Fruit fly (Drosophila melanogaster): ENCODE data around the gene chb.

Gene chb

DNA sequence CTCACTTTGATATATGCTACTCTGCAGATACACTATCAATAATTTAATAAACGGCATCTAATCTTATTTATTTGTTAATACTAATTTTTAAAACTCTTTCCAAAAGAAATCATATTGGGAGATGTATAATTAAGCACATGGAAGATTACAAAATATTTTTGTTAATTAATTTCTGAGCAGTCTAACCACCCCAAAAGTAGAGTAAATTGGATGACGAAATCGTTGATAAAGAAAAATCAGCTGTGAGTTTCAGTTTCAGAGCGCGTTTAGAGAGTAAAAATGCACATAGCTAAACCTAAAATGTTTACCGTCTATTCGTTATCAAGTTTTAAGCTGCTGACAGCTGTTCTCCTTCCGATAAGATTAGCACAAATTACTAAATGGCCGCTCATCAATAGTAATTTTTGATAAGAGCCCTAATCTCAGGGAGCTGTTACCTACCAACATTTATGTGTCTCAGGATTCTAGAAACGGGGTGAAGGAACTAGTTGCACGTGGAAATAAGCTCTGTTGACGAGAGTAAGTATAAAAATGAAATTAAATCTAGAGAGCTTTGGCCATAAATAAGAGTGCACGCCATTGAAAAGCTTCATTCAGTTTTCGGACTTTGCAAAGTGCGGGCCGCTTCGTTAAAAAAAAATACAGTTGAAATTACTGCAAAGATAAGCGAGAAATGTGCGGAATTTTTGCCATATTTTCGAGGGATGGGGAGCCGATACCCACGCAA lies at the start of gene chb, which contains the start of gene AsnS:
TSS of gene chb (plus strand) at position 327 of the 727 bp plus-strand sequence.
TSS of gene AsnS (plus strand) at position 592 of the 727 bp plus-strand sequence.
- no peak for TF ChIP-seq CG5204 (GFP tag; optimal IDR thresholded peaks at IDR 0.05)
- peak; percentile 91 for TF ChIP-seq CG33017 (tag; optimal IDR thresholded peaks at IDR 0.05)
- TF ChIP-seq CG11617 (GFP tag; optimal IDR thresholded peaks at IDR 0.05) = peak; percentile 42
- peak; percentile 86 for TF ChIP-seq tj (GFP tag; optimal IDR thresholded peaks at IDR 0.05)
- no peak for TF ChIP-seq Hr96 (GFP tag; optimal IDR thresholded peaks at IDR 0.05)
- peak; percentile 93 for TF ChIP-seq bab1 (GFP tag; optimal IDR thresholded peaks at IDR 0.05)
- no peak for TF ChIP-seq cnc (optimal IDR thresholded peaks at IDR 0.05)
- TF ChIP-seq pad (GFP tag; optimal IDR thresholded peaks at IDR 0.05) = no peak
- peak; percentile 43 for TF ChIP-seq CG7045 (GFP tag; optimal IDR thresholded peaks at IDR 0.05)
- peak; percentile 69 for TF ChIP-seq ovo (GFP tag; optimal IDR thresholded peaks at IDR 0.05)
- no peak for TF ChIP-seq toe (GFP tag; optimal IDR thresholded peaks at IDR 0.05)
- no peak for TF ChIP-seq CG1620 (GFP tag; optimal IDR thresholded peaks at IDR 0.05)
- TF ChIP-seq kay (GFP tag; ENCODE audit: borderline replicate concordance) = peak; percentile 91
- TF ChIP-seq Mnt (GFP tag; optimal IDR thresholded peaks at IDR 0.05) = peak; percentile 92
- no peak for TF ChIP-seq Crg-1 (GFP tag; optimal IDR thresholded peaks at IDR 0.05)
- TF ChIP-seq Clk (GFP tag; optimal IDR thresholded peaks at IDR 0.05) = no peak
- TF ChIP-seq CG7101 (tag; optimal IDR thresholded peaks at IDR 0.05) = peak; percentile 89
- TF ChIP-seq cic (GFP tag; optimal IDR thresholded peaks at IDR 0.05) = peak; percentile 94
- TF ChIP-seq CG12768 (GFP tag; optimal IDR thresholded peaks at IDR 0.05) = peak; percentile 28
- TF ChIP-seq CG14711 (tag; optimal IDR thresholded peaks at IDR 0.05) = peak; percentile 90

DNA sequence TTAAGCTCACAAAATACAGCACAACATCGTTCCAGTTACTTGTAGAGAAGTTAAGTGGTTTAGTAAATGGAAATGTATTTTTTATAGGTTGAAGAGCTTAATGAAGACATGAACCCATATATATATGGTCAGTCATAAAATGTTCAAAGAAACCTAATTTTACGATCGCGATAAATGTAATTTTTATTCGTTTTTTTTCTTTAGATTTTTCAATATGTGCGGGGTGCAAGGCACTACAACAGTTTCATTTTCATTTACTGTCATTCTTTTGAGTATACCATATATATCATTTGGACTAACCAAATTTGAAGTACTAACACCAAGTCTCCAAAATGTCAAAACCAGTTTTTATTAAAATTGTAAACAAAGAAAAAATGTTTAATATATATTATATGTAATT lies 49.2 kb upstream of the chb start, which contains the start of gene CG33284:
TSS of gene CG33284 (plus strand) at position 301 of the 400 bp plus-strand sequence.
- no peak for TF ChIP-seq bab1 (GFP tag; optimal IDR thresholded peaks at IDR 0.05)
- no peak for TF ChIP-seq Crg-1 (GFP tag; optimal IDR thresholded peaks at IDR 0.05)
- TF ChIP-seq CG33017 (tag; optimal IDR thresholded peaks at IDR 0.05) = no peak
- TF ChIP-seq ovo (GFP tag; optimal IDR thresholded peaks at IDR 0.05) = no peak
- TF ChIP-seq CG7101 (tag; optimal IDR thresholded peaks at IDR 0.05) = no peak
- TF ChIP-seq CG14711 (tag; optimal IDR thresholded peaks at IDR 0.05) = no peak
- no peak for TF ChIP-seq CG11617 (GFP tag; optimal IDR thresholded peaks at IDR 0.05)
- TF ChIP-seq tj (GFP tag; optimal IDR thresholded peaks at IDR 0.05) = no peak
- TF ChIP-seq kay (GFP tag; ENCODE audit: borderline replicate concordance) = no peak
- no peak for TF ChIP-seq cic (GFP tag; optimal IDR thresholded peaks at IDR 0.05)
- TF ChIP-seq CG5204 (GFP tag; optimal IDR thresholded peaks at IDR 0.05) = no peak
- no peak for TF ChIP-seq Hr96 (GFP tag; optimal IDR thresholded peaks at IDR 0.05)
- no peak for TF ChIP-seq CG12768 (GFP tag; optimal IDR thresholded peaks at IDR 0.05)
- TF ChIP-seq pad (GFP tag; optimal IDR thresholded peaks at IDR 0.05) = no peak

DNA sequence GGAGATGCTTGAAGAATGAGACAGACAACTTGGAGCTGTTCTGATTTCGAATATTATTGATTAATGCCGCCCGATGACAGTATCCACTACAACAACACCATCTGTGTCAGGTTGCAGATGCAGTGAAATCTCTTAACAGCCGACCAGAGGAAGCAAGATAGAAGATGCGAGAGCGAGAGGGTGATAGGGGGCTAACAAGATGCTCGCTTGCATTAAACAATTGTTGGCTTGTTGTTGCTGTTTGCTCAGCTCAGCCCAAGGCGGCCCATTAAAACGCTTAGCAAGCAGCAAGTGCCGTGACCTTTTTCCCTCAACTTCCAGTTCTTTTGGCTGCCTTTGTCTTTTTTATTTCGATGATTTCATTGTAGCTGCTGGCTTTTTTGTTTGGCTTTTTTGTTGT lies 43.0 kb upstream of the chb start:
- no peak for TF ChIP-seq CG7101 (tag; optimal IDR thresholded peaks at IDR 0.05)
- peak; percentile 63 for TF ChIP-seq tj (GFP tag; optimal IDR thresholded peaks at IDR 0.05)

DNA sequence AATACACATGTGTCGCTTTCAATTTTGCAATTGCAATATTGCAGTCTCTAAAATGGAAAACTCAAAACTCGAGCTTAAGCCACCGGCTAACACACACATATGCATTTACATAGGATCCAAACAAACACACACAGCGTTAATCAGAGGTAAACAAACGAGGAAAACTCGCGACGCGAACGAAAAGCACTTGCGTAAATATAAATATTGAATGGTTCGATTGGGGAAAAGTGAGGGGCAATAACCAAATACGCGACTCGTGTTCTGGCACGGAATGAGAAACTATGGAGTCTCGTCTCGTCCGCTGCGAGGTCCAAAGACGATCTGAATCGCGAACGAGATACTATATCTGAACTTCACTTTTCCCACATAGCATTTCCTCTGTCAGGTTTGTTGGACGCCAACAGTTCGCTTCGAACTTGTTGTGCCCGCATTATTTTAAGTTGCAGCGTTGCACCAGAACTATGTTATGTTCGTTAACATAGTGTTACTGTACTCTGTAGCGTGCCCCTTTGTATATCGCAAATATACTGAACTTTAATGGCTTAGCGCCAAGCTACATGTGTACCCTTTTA lies 41.7 kb upstream of the chb start, which contains the start of gene ko:
TSS of gene ko (minus strand) at position 321 of the 572 bp plus-strand sequence.
- peak; percentile 34 for TF ChIP-seq kay (GFP tag; ENCODE audit: borderline replicate concordance)
- TF ChIP-seq tj (GFP tag; optimal IDR thresholded peaks at IDR 0.05) = peak; percentile 19
- TF ChIP-seq CG14711 (tag; optimal IDR thresholded peaks at IDR 0.05) = no peak

DNA sequence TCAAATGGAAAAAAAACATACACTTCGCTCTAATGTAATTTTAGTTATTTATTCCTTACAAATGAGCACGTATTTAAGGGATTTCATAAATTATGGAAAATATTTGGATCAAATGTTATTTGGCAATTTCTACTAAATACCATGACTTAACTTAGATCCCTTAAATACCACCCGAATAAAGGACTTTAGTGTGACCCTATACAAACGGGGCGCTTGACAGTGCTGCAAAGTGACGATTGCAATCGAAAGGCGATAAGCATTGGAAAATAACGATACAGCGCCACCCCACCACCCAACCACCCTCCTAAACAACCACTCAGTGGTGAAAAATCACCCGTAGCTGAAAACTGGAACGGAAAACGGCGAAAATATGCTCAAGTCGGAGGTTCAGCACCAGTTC lies 41.2 kb upstream of the chb start, which contains the start of gene ICA69:
TSS of gene ICA69 (plus strand) at position 20 of the 400 bp plus-strand sequence.
- TF ChIP-seq CG7101 (tag; optimal IDR thresholded peaks at IDR 0.05) (no peak), kay (GFP tag; ENCODE audit: borderline replicate concordance) (no peak), CG5204 (GFP tag; optimal IDR thresholded peaks at IDR 0.05) (no peak), bab1 (GFP tag; optimal IDR thresholded peaks at IDR 0.05) (no peak), Mnt (GFP tag; optimal IDR thresholded peaks at IDR 0.05) (no peak), pad (GFP tag; optimal IDR thresholded peaks at IDR 0.05) (no peak), Hr96 (GFP tag; optimal IDR thresholded peaks at IDR 0.05) (no peak), toe (GFP tag; optimal IDR thresholded peaks at IDR 0.05) (no peak), CG12768 (GFP tag; optimal IDR thresholded peaks at IDR 0.05) (no peak), cnc (optimal IDR thresholded peaks at IDR 0.05) (no peak), Clk (GFP tag; optimal IDR thresholded peaks at IDR 0.05) (no peak), Crg-1 (GFP tag; optimal IDR thresholded peaks at IDR 0.05) (no peak), CG11617 (GFP tag; optimal IDR thresholded peaks at IDR 0.05) (no peak), CG14711 (tag; optimal IDR thresholded peaks at IDR 0.05) (no peak), CG1620 (GFP tag; optimal IDR thresholded peaks at IDR 0.05) (no peak), tj (GFP tag; optimal IDR thresholded peaks at IDR 0.05) (no peak), ovo (GFP tag; optimal IDR thresholded peaks at IDR 0.05) (no peak), CG33017 (tag; optimal IDR thresholded peaks at IDR 0.05) (no peak), CG7045 (GFP tag; optimal IDR thresholded peaks at IDR 0.05) (no peak), cic (GFP tag; optimal IDR thresholded peaks at IDR 0.05) (no peak)

DNA sequence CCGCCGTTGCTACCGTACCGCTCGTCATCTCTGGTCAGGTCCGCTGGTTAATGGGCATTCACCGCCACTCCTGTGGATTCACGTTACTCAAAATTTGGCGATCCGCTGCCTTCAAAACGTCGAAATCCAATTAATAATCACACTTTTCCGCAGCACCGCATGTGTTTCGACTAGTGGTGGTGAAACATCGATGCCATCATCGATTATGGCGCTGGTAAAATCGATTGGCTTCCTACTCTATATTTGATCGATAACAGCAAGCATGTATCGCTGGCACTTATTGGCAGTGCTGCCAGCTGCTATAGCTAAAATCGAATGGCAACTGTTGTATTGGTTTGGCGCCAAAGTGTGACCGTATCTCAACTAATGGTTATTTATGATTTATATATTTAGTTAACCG lies 36.8 kb upstream of the chb start:
- TF ChIP-seq toe (GFP tag; optimal IDR thresholded peaks at IDR 0.05) = peak; percentile 66
- TF ChIP-seq CG5204 (GFP tag; optimal IDR thresholded peaks at IDR 0.05) = no peak
- no peak for TF ChIP-seq Crg-1 (GFP tag; optimal IDR thresholded peaks at IDR 0.05)
- TF ChIP-seq cic (GFP tag; optimal IDR thresholded peaks at IDR 0.05) = peak; percentile 21
- TF ChIP-seq Mnt (GFP tag; optimal IDR thresholded peaks at IDR 0.05) = peak; percentile 93
- TF ChIP-seq CG7101 (tag; optimal IDR thresholded peaks at IDR 0.05) = peak; percentile 53
- TF ChIP-seq CG33017 (tag; optimal IDR thresholded peaks at IDR 0.05) = no peak
- no peak for TF ChIP-seq Clk (GFP tag; optimal IDR thresholded peaks at IDR 0.05)
- no peak for TF ChIP-seq cnc (optimal IDR thresholded peaks at IDR 0.05)
- TF ChIP-seq CG12768 (GFP tag; optimal IDR thresholded peaks at IDR 0.05) = no peak
- peak; percentile 62 for TF ChIP-seq bab1 (GFP tag; optimal IDR thresholded peaks at IDR 0.05)
- TF ChIP-seq CG14711 (tag; optimal IDR thresholded peaks at IDR 0.05) = peak; percentile 20
- peak; percentile 18 for TF ChIP-seq CG1620 (GFP tag; optimal IDR thresholded peaks at IDR 0.05)
- peak; percentile 44 for TF ChIP-seq ovo (GFP tag; optimal IDR thresholded peaks at IDR 0.05)
- TF ChIP-seq kay (GFP tag; ENCODE audit: borderline replicate concordance) = peak; percentile 60
- no peak for TF ChIP-seq CG11617 (GFP tag; optimal IDR thresholded peaks at IDR 0.05)
- peak; percentile 22 for TF ChIP-seq Hr96 (GFP tag; optimal IDR thresholded peaks at IDR 0.05)
- no peak for TF ChIP-seq CG7045 (GFP tag; optimal IDR thresholded peaks at IDR 0.05)
- TF ChIP-seq pad (GFP tag; optimal IDR thresholded peaks at IDR 0.05) = peak; percentile 15
- TF ChIP-seq tj (GFP tag; optimal IDR thresholded peaks at IDR 0.05) = peak; percentile 5

Measured in whole organism, adult.